Worm (Caenorhabditis elegans) whole organism, late embryonic: ENCODE data around the gene B0334.5.

Source experiments
- C08G9.2 ChIP-seq: sonication (generic microtip); optimal IDR thresholded peaks from 2 replicates; lab custom pipeline; 2016; ENCODE audit warnings: mild to moderate bottlenecking, missing genetic modification characterization, moderate library complexity, missing compliant biosample characterization
- C38D4.7 ChIP-seq: fragments of 200-800 bp; sonication (Bioruptor generic); optimal IDR thresholded peaks from 2 replicates; lab custom pipeline; 2018; ENCODE audit warnings: mild to moderate bottlenecking, missing genetic modification characterization, moderate library complexity, missing compliant biosample characterization
- che-1 ChIP-seq: sonication (generic microtip); optimal IDR thresholded peaks from 2 replicates; lab custom pipeline; 2016; ENCODE audit warnings: mild to moderate bottlenecking, missing genetic modification characterization, missing compliant biosample characterization
- fkh-6 ChIP-seq: sonication (generic microtip); optimal IDR thresholded peaks from 2 replicates; lab custom pipeline; 2016; ENCODE audit warnings: missing genetic modification characterization, missing compliant biosample characterization
- nhr-11 ChIP-seq: fragments of 150-350 bp; optimal IDR thresholded peaks from 2 replicates; lab custom pipeline; 2014; ENCODE audit warnings: missing biosample characterization, missing genetic modification characterization
- ref-2 ChIP-seq: sonication (generic microtip); optimal IDR thresholded peaks from 2 replicates; lab custom pipeline; 2016; ENCODE audit warnings: missing genetic modification characterization, missing compliant biosample characterization

ce11 chrII:11542958-11543357 is 45.5 kb downstream of the B0334.5 start:
- TF ChIP-seq ref-2: no peak
- no peak for TF ChIP-seq nhr-11 (tag; lab: Kevin White, UChicago)
- no peak for TF ChIP-seq che-1 (tag; lab: Kevin White, UChicago)
- no peak for TF ChIP-seq C08G9.2 (tag; lab: Kevin White, UChicago)
- no peak for TF ChIP-seq C38D4.7 (GFP tag; lab: Kevin White, UChicago)
- no peak for TF ChIP-seq fkh-6 (tag; lab: Kevin White, UChicago)
